Worm (Caenorhabditis elegans): ENCODE measurements around the gene Y53G8B.1.

DNA sequence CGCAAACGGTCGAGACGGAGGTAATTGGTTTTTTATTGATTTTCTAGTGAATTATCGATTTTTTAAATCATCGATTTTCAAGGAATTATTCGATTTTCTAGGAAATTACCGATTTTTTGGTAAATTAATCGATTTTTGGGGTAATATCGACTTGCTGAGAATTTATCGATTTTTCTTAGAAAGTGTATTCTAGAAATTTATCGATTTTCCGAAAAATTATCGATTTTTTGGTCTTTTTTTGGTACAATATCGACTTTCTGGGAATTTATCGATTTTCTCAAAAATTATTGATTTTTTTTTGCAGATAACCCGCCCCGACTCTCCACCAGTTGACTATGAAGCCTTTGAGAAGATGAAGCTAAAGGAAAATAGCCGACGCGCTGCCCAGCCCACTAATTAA is 41.5 kb downstream of the Y53G8B.1 start:
- TF ChIP-seq W03F9.2 (tag; optimal IDR thresholded peaks at IDR 0.05) (no peak), dao-5 (tag; optimal IDR thresholded peaks at IDR 0.05) (no peak)
